Fruit fly (Drosophila melanogaster) whole organism, embryonic: ENCODE data around the gene CG34310.

ENCODE experiments used
- Abd-B ChIP-seq: fragments of 200-800 bp; sonication (Bioruptor generic); optimal IDR thresholded peaks from 2 replicates; lab custom pipeline; 2018; ENCODE audit warnings: missing biosample characterization, mild to moderate bottlenecking, missing genetic modification characterization, moderate library complexity
- Ada2b ChIP-seq: fragments of 200-800 bp; sonication (Bioruptor generic); IDR thresholded peaks from 2 replicates; pipeline ENCODE4 v1.3.6; 2022; ENCODE audit warnings: missing biosample characterization, missing genetic modification characterization
- Awh ChIP-seq: fragments of 200-800 bp; sonication (Bioruptor generic); IDR thresholded peaks from 2 replicates; pipeline ENCODE4, ENCODE4 v1.3.6; 2022; ENCODE audit warnings: missing biosample characterization, missing genetic modification characterization
- Bteb2 ChIP-seq: fragments of 200-800 bp; sonication (Bioruptor generic); optimal IDR thresholded peaks from 2 replicates; lab custom pipeline; 2016; ENCODE audit warnings: missing biosample characterization, missing genetic modification characterization
- CG10543 ChIP-seq: fragments of 200-800 bp; sonication (Bioruptor generic); optimal IDR thresholded peaks from 3 replicates; lab custom pipeline; 2017; ENCODE audit warnings: missing biosample characterization, mild to moderate bottlenecking, missing genetic modification characterization, moderate library complexity
- CG11398 ChIP-seq: fragments of 200-800 bp; sonication (Bioruptor generic); optimal IDR thresholded peaks from 2 replicates; lab custom pipeline; 2016; ENCODE audit warnings: missing biosample characterization, missing genetic modification characterization
- CG11504 ChIP-seq: fragments of 200-800 bp; sonication (Bioruptor generic); optimal IDR thresholded peaks from 3 replicates; lab custom pipeline; 2019; ENCODE audit warnings: missing biosample characterization, mild to moderate bottlenecking, missing genetic modification characterization, moderate library complexity
- CG11560 ChIP-seq: fragments of 200-800 bp; sonication (Bioruptor generic); IDR thresholded peaks from 3 replicates; pipeline ENCODE4 v1.3.6; 2022; ENCODE audit warnings: missing biosample characterization, missing genetic modification characterization
- CG13624 ChIP-seq: fragments of 200-800 bp; sonication (Bioruptor generic); optimal IDR thresholded peaks from 2 replicates; lab custom pipeline; 2016; ENCODE audit warnings: missing biosample characterization, missing genetic modification characterization
- CG14710 ChIP-seq: fragments of 200-800 bp; sonication (Bioruptor generic); optimal IDR thresholded peaks from 3 replicates; lab custom pipeline; 2019; ENCODE audit warnings: missing biosample characterization, mild to moderate bottlenecking, missing genetic modification characterization, moderate library complexity
- CG15601 ChIP-seq: fragments of 200-800 bp; sonication (Bioruptor generic); optimal IDR thresholded peaks from 3 replicates; lab custom pipeline; 2019; ENCODE audit warnings: missing biosample characterization, mild to moderate bottlenecking, missing genetic modification characterization, moderate library complexity
- CG17359 ChIP-seq: fragments of 200-800 bp; sonication (Bioruptor generic); optimal IDR thresholded peaks from 3 replicates; lab custom pipeline; 2018; ENCODE audit warnings: missing biosample characterization, mild to moderate bottlenecking, missing genetic modification characterization, moderate library complexity
- CG17385 ChIP-seq: fragments of 200-800 bp; sonication (Bioruptor generic); optimal IDR thresholded peaks from 3 replicates; lab custom pipeline; 2018; ENCODE audit warnings: missing biosample characterization, mild to moderate bottlenecking, missing genetic modification characterization
- CG17568 ChIP-seq: fragments of 200-800 bp; sonication (Bioruptor generic); optimal IDR thresholded peaks from 2 replicates; lab custom pipeline; 2018; ENCODE audit warnings: missing biosample characterization, mild to moderate bottlenecking, missing genetic modification characterization, moderate library complexity
- CG18262 ChIP-seq: fragments of 200-800 bp; optimal IDR thresholded peaks from 3 replicates; lab custom pipeline; 2019; ENCODE audit warnings: missing biosample characterization, mild to moderate bottlenecking, missing genetic modification characterization, moderate library complexity
- CG1832 ChIP-seq: fragments of 200-800 bp; sonication (Bioruptor generic); optimal IDR thresholded peaks from 2 replicates; lab custom pipeline; 2017; ENCODE audit warnings: missing biosample characterization, mild to moderate bottlenecking, missing genetic modification characterization, inconsistent platforms
- CG2116 ChIP-seq: fragments of 200-800 bp; sonication (Bioruptor generic); optimal IDR thresholded peaks from 3 replicates; lab custom pipeline; 2018; ENCODE audit warnings: missing biosample characterization, mild to moderate bottlenecking, missing genetic modification characterization
- CG2120 ChIP-seq: fragments of 200-800 bp; sonication (Bioruptor generic); optimal IDR thresholded peaks from 3 replicates; lab custom pipeline; 2016; ENCODE audit warnings: missing biosample characterization, missing genetic modification characterization
- CG2875 ChIP-seq: fragments of 200-800 bp; sonication (Bioruptor generic); optimal IDR thresholded peaks from 2 replicates; lab custom pipeline; 2017; ENCODE audit warnings: missing biosample characterization, mild to moderate bottlenecking, missing genetic modification characterization, missing genetic modification reagents
- CG30431 ChIP-seq: fragments of 200-800 bp; sonication (Bioruptor generic); optimal IDR thresholded peaks from 2 replicates; lab custom pipeline; 2017; ENCODE audit warnings: missing biosample characterization, missing genetic modification characterization
- CG31441 ChIP-seq: fragments of 200-800 bp; sonication (Bioruptor generic); IDR thresholded peaks from 2 replicates; pipeline ENCODE4 v1.3.6; 2022; ENCODE audit warnings: missing biosample characterization, missing genetic modification characterization
- CG4282 ChIP-seq: fragments of 200-800 bp; sonication (Bioruptor generic); optimal IDR thresholded peaks from 2 replicates; lab custom pipeline; 2016; ENCODE audit warnings: missing biosample characterization, missing genetic modification characterization
- CG4730 ChIP-seq: fragments of 200-800 bp; sonication (Bioruptor generic); IDR thresholded peaks from 2 replicates; pipeline ENCODE4 v1.3.6; 2022; ENCODE audit warnings: missing biosample characterization, missing genetic modification characterization
- CG5953 ChIP-seq: fragments of 200-800 bp; sonication (Bioruptor generic); IDR thresholded peaks from 2 replicates; pipeline ENCODE4 v1.3.6; 2022; ENCODE audit warnings: missing biosample characterization, missing genetic modification characterization
- CG6854 ChIP-seq: fragments of 200-800 bp; sonication (Bioruptor generic); optimal IDR thresholded peaks from 3 replicates; lab custom pipeline; 2017; ENCODE audit warnings: missing biosample characterization, mild to moderate bottlenecking, missing genetic modification characterization
- CG7987 ChIP-seq: fragments of 200-800 bp; sonication (Bioruptor generic); optimal IDR thresholded peaks from 2 replicates; lab custom pipeline; 2018; ENCODE audit warnings: missing biosample characterization, mild to moderate bottlenecking, missing genetic modification characterization, moderate library complexity
- CG9932 ChIP-seq: fragments of 200-800 bp; sonication (Bioruptor generic); IDR thresholded peaks from 2 replicates; pipeline ENCODE4 v1.3.6; 2022; ENCODE audit warnings: missing biosample characterization, missing genetic modification characterization
- CrebB ChIP-seq: fragments of 200-800 bp; sonication (Bioruptor generic); optimal IDR thresholded peaks from 3 replicates; lab custom pipeline; 2018; ENCODE audit warnings: missing biosample characterization, mild to moderate bottlenecking, missing genetic modification characterization
- Dip2 ChIP-seq: fragments of 200-800 bp; sonication (Bioruptor generic); IDR thresholded peaks from 2 replicates; pipeline ENCODE4 v1.3.6; 2022; ENCODE audit warnings: missing biosample characterization, missing genetic modification characterization
- Lhr ChIP-seq: fragments of 200-800 bp; sonication (Bioruptor generic); optimal IDR thresholded peaks from 3 replicates; lab custom pipeline; 2017; ENCODE audit warnings: mild to moderate bottlenecking, missing biosample characterization, missing genetic modification reagents, missing genetic modification characterization
- NfI ChIP-seq: fragments of 200-800 bp; sonication (Bioruptor generic); optimal IDR thresholded peaks from 3 replicates; lab custom pipeline; 2018; ENCODE audit warnings: missing biosample characterization, mild to moderate bottlenecking, missing genetic modification characterization, moderate library complexity
- Rx ChIP-seq: fragments of 200-800 bp; sonication (Bioruptor generic); IDR thresholded peaks from 2 replicates; pipeline ENCODE4 v1.3.6; 2022; ENCODE audit warnings: missing biosample characterization, missing genetic modification characterization
- Sox102F ChIP-seq: fragments of 200-800 bp; sonication (Bioruptor generic); optimal IDR thresholded peaks from 2 replicates; lab custom pipeline; 2018; ENCODE audit warnings: missing biosample characterization, mild to moderate bottlenecking, missing genetic modification characterization, moderate library complexity
- Ssrp ChIP-seq: fragments of 200-800 bp; sonication (Bioruptor generic); optimal IDR thresholded peaks from 2 replicates; lab custom pipeline; 2018; ENCODE audit warnings: missing biosample characterization, mild to moderate bottlenecking, missing genetic modification characterization, moderate library complexity
- ac ChIP-seq: fragments of 200-800 bp; sonication (Bioruptor generic); optimal IDR thresholded peaks from 3 replicates; lab custom pipeline; 2017; ENCODE audit warnings: missing biosample characterization, mild to moderate bottlenecking, missing genetic modification characterization
- cad ChIP-seq: fragments of >200 bp; optimal IDR thresholded peaks from 2 replicates; lab custom pipeline; 2017; ENCODE audit warnings: missing biosample characterization, missing genetic modification characterization
- fd64A ChIP-seq: fragments of 200-800 bp; sonication (Bioruptor generic); optimal IDR thresholded peaks from 3 replicates; lab custom pipeline; 2018; ENCODE audit warnings: missing biosample characterization, mild to moderate bottlenecking, missing genetic modification characterization
- ham ChIP-seq: fragments of 200-800 bp; sonication (Bioruptor generic); IDR thresholded peaks from 2 replicates; pipeline ENCODE4 v1.3.6; 2022; ENCODE audit warnings: missing biosample characterization, missing genetic modification characterization
- hbn ChIP-seq: fragments of 200-800 bp; sonication (Bioruptor generic); IDR thresholded peaks from 2 replicates; pipeline ENCODE4 v1.3.6; 2022; ENCODE audit warnings: missing biosample characterization, missing genetic modification characterization; ENCODE audit not compliant: partially characterized antibody
- hkb ChIP-seq, 2 experiments: fragments of 200-800 bp in 1 of 2; fragments of >200 bp in 1 of 2; sonication (Bioruptor generic) in 1 of 2; IDR thresholded peaks in 1 of 2; optimal IDR thresholded peaks in 1 of 2; 2 replicates each; pipeline versions ENCODE4 v1.3.6 to Lab custom; 2017 to 2022; ENCODE audit warnings: missing biosample characterization in 1 of 2, missing genetic modification characterization in 1 of 2
- inv ChIP-seq: fragments of 200-800 bp; sonication (Bioruptor generic); IDR thresholded peaks from 2 replicates; pipeline ENCODE4 v1.3.6; 2022; ENCODE audit warnings: missing biosample characterization, missing genetic modification characterization; ENCODE audit not compliant: partially characterized antibody
- jing ChIP-seq: fragments of 200-800 bp; sonication (Bioruptor generic); optimal IDR thresholded peaks from 2 replicates; lab custom pipeline; 2018; ENCODE audit warnings: missing biosample characterization, mild to moderate bottlenecking, missing genetic modification characterization
- kni ChIP-seq: fragments of 200-800 bp; sonication (Bioruptor generic); optimal IDR thresholded peaks from 3 replicates; lab custom pipeline; 2017; ENCODE audit warnings: mild to moderate bottlenecking, missing biosample characterization, missing genetic modification reagents, missing genetic modification characterization
- rib ChIP-seq: fragments of 200-800 bp; sonication (Bioruptor generic); IDR thresholded peaks from 2 replicates; pipeline ENCODE4 v1.3.6; 2022; ENCODE audit warnings: missing biosample characterization, missing genetic modification characterization
- ro ChIP-seq: fragments of 200-800 bp; sonication (Bioruptor generic); IDR thresholded peaks from 2 replicates; pipeline ENCODE4 v1.3.6; 2022; ENCODE audit warnings: missing biosample characterization, missing genetic modification characterization
- sim ChIP-seq: fragments of 200-800 bp; sonication (Bioruptor generic); IDR thresholded peaks from 2 replicates; pipeline ENCODE4 v1.3.6; 2022; ENCODE audit warnings: missing biosample characterization, missing genetic modification characterization
- sob ChIP-seq: fragments of 200-800 bp; sonication (Bioruptor generic); IDR thresholded peaks from 2 replicates; pipeline ENCODE4 v1.3.6; 2022; ENCODE audit warnings: missing biosample characterization, missing genetic modification characterization
- toy ChIP-seq: fragments of 200-800 bp; sonication (Bioruptor generic); IDR thresholded peaks from 2 replicates; pipeline ENCODE4 v1.3.6; 2022; ENCODE audit warnings: missing biosample characterization, missing genetic modification characterization
- wdn ChIP-seq: fragments of 200-800 bp; sonication (Bioruptor generic); IDR thresholded peaks from 2 replicates; pipeline ENCODE4 v1.3.6; 2022; ENCODE audit warnings: missing biosample characterization, missing genetic modification characterization
- zfh1 ChIP-seq: fragments of 200-800 bp; sonication (Bioruptor generic); IDR thresholded peaks from 3 replicates; pipeline ENCODE4 v1.3.6; 2022; ENCODE audit warnings: missing biosample characterization, missing genetic modification characterization

The CG34310 gene

DNA sequence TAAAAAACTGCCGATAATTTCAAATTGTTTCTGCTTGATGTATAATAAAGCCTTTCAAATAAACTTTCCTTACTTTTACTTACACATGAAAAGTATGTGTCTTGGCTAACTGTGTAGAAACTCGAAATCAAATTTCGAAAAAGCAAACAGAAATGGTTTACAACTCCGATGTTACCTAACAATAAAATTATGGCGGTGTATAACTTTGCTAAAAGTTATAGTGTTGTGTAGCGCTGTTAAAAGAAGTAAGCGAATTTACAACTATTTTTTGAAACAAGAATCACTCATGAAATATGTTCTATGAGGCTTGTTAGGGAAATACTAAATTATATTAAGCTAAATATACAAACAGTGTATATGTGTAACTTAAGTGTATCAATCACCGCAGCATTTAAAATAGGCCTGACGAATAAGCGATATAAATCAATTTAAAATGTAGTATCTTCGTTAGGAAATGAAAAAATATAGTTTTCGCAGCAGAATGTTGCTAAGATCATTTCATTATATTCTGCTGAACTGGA lies 40.8 kb upstream of the CG34310 start, which contains the start of gene CG34345 (continued):
- peak; percentile 41; the same call in 1 of the 2 replicates for TF ChIP-seq sob (GFP tag; lab: Robert Waterston, UW)
- no peak for TF ChIP-seq CG4730 (GFP tag; lab: Robert Waterston, UW)
- TF ChIP-seq CG11504 (tag; lab: Kevin White, UChicago): no peak
- TF ChIP-seq Ada2b (GFP tag; lab: Robert Waterston, UW): no peak
- peak; percentile 19 for TF ChIP-seq CG2116 (GFP tag; lab: Kevin White, UChicago)
- no peak for TF ChIP-seq CG2875
- TF ChIP-seq ac (GFP tag; lab: Kevin White, UChicago): no peak
- TF ChIP-seq Rx (GFP tag; lab: Robert Waterston, UW): no peak
- no peak for TF ChIP-seq CG11398 (GFP tag; lab: Kevin White, UChicago)
- no peak for TF ChIP-seq wdn (GFP tag; lab: Robert Waterston, UW)
- TF ChIP-seq toy (GFP tag; lab: Robert Waterston, UW): no peak
- no peak for TF ChIP-seq ro (GFP tag; lab: Robert Waterston, UW)
- TF ChIP-seq Sox102F: no peak
- peak; percentile 13 for TF ChIP-seq Bteb2 (GFP tag; lab: Kevin White, UChicago)
- TF ChIP-seq CG14710: peak; percentile 54
- no peak for TF ChIP-seq CG5953
- no peak for TF ChIP-seq NfI (GFP tag; lab: Kevin White, UChicago)
- TF ChIP-seq CG4282 (GFP tag; lab: Kevin White, UChicago): no peak
- TF ChIP-seq kni (GFP tag; lab: Kevin White, UChicago): no peak
- no peak for TF ChIP-seq CG17359 (tag; lab: Kevin White, UChicago)
- TF ChIP-seq CG11560 (tag; lab: Robert Waterston, UW): no peak
- TF ChIP-seq cad (GFP tag; lab: Kevin White, UChicago): no peak
- peak; percentile 40 for TF ChIP-seq CG13624 (GFP tag; lab: Kevin White, UChicago)
- TF ChIP-seq CG10543: no peak
- no peak for TF ChIP-seq CrebB (tag; lab: Kevin White, UChicago)
- TF ChIP-seq CG31441 (GFP tag; lab: Robert Waterston, UW): no peak
- TF ChIP-seq CG30431 (GFP tag; lab: Kevin White, UChicago): no peak
- TF ChIP-seq Dip2: no peak
- 0 out of 2 replicates have a peak, but pooled peaks have one; percentile 15 for TF ChIP-seq inv (GFP tag; lab: Robert Waterston, UW)
- TF ChIP-seq CG15601 (tag; lab: Kevin White, UChicago): peak; percentile 20
- TF ChIP-seq rib: no peak
- no peak for TF ChIP-seq Awh (GFP tag; lab: Robert Waterston, UW)
- TF ChIP-seq CG17568: no peak
- TF ChIP-seq Ssrp (tag; lab: Kevin White, UChicago): no peak
- peak; percentile 50 for TF ChIP-seq CG2120
- peak; percentile 69 for TF ChIP-seq Abd-B (GFP tag; lab: Kevin White, UChicago)
- TF ChIP-seq CG17385 (GFP tag; lab: Kevin White, UChicago): no peak
- no peak for TF ChIP-seq CG1832
- peak; percentile 35; the same call in 1 of the 3 replicates for TF ChIP-seq zfh1 (GFP tag; lab: Robert Waterston, UW)
- peak; percentile 78 for TF ChIP-seq Lhr (GFP tag; lab: Kevin White, UChicago)
- no peak for TF ChIP-seq CG7987
- peak; percentile 31; the same call in 1 of the 2 replicates for TF ChIP-seq CG9932 (GFP tag; lab: Robert Waterston, UW)
- TF ChIP-seq hbn (GFP tag; lab: Robert Waterston, UW): peak; percentile 72
- TF ChIP-seq CG18262 (tag; lab: Kevin White, UChicago): no peak
- TF ChIP-seq ham: no peak
- TF ChIP-seq jing: no peak
- TF ChIP-seq CG6854: no peak
- no peak for TF ChIP-seq sim (GFP tag; lab: Robert Waterston, UW)
- no peak for TF ChIP-seq fd64A (GFP tag; lab: Kevin White, UChicago)
- TF ChIP-seq hkb (optimal IDR thresholded peaks at IDR 0.05; lab: Kevin White, UChicago): no peak
- peak; percentile 18; the same call in 1 of the 2 replicates for TF ChIP-seq hkb (GFP tag; IDR thresholded peaks at IDR 0.05; lab: Robert Waterston, UW)
